Fruit fly (Drosophila melanogaster) whole organism, pupa: ENCODE data around the gene kni.

ENCODE experiments used
- CG10348 ChIP-seq: fragments of 200-800 bp; sonication (Bioruptor generic); IDR thresholded peaks from 2 replicates; pipeline ENCODE4 v1.3.6; 2022; ENCODE audit warnings: missing biosample characterization, missing genetic modification characterization
- CG12605 ChIP-seq: fragments of 200-800 bp; sonication (Bioruptor generic); IDR thresholded peaks from 2 replicates; pipeline ENCODE4 v1.3.6; 2022; ENCODE audit warnings: missing biosample characterization, missing genetic modification characterization
- CG13204 ChIP-seq: fragments of 200-800 bp; sonication (Bioruptor generic); optimal IDR thresholded peaks from 2 replicates; lab custom pipeline; 2018; ENCODE audit warnings: missing biosample characterization, mild to moderate bottlenecking, missing genetic modification characterization, moderate library complexity
- CG14655 ChIP-seq: fragments of 200-800 bp; sonication (Bioruptor generic); optimal IDR thresholded peaks from 3 replicates; lab custom pipeline; 2017; ENCODE audit warnings: mild to moderate bottlenecking, missing biosample characterization, missing genetic modification reagents, missing genetic modification characterization
- CG15710 ChIP-seq: fragments of 200-800 bp; sonication (Bioruptor generic); optimal IDR thresholded peaks from 2 replicates; lab custom pipeline; 2018; ENCODE audit warnings: missing biosample characterization, mild to moderate bottlenecking, missing genetic modification characterization, moderate library complexity
- CG17806 ChIP-seq: fragments of 200-800 bp; sonication (Bioruptor generic); optimal IDR thresholded peaks from 2 replicates; lab custom pipeline; 2018; ENCODE audit warnings: missing biosample characterization, mild to moderate bottlenecking, missing genetic modification characterization, moderate library complexity
- CG32121 ChIP-seq: fragments of 200-800 bp; sonication (Bioruptor generic); IDR thresholded peaks from 2 replicates; pipeline ENCODE4 v1.3.6; 2022; ENCODE audit warnings: missing biosample characterization, missing genetic modification characterization
- CG34367 ChIP-seq: fragments of 200-800 bp; sonication (Bioruptor generic); optimal IDR thresholded peaks from 2 replicates; lab custom pipeline; 2018; ENCODE audit warnings: missing biosample characterization, mild to moderate bottlenecking, missing genetic modification characterization
- CG4496 ChIP-seq: fragments of 200-800 bp; sonication (Bioruptor generic); IDR thresholded peaks from 3 replicates; pipeline ENCODE4 v1.3.6; 2022; ENCODE audit warnings: missing biosample characterization, missing genetic modification characterization
- CG8159 ChIP-seq: fragments of 200-800 bp; sonication (Bioruptor generic); optimal IDR thresholded peaks from 3 replicates; lab custom pipeline; 2018; ENCODE audit warnings: missing biosample characterization, mild to moderate bottlenecking, missing genetic modification characterization, moderate library complexity
- CG8301 ChIP-seq: fragments of 200-800 bp; sonication (Bioruptor generic); optimal IDR thresholded peaks from 2 replicates; lab custom pipeline; 2018; ENCODE audit warnings: missing biosample characterization, mild to moderate bottlenecking, missing genetic modification characterization
- CG9948 ChIP-seq: fragments of 200-800 bp; sonication (Bioruptor generic); optimal IDR thresholded peaks from 2 replicates; lab custom pipeline; 2018; ENCODE audit warnings: missing biosample characterization, mild to moderate bottlenecking, missing genetic modification characterization, moderate library complexity
- D1 ChIP-seq: fragments of 200-800 bp; sonication (Bioruptor generic); optimal IDR thresholded peaks from 2 replicates; lab custom pipeline; 2018; ENCODE audit warnings: missing biosample characterization, mild to moderate bottlenecking, missing genetic modification characterization, moderate library complexity
- EcR ChIP-seq: fragments of 200-800 bp; sonication (Bioruptor generic); optimal IDR thresholded peaks from 3 replicates; lab custom pipeline; 2019; ENCODE audit warnings: missing biosample characterization, missing genetic modification characterization, mild to moderate bottlenecking, moderate library complexity, missing genetic modification reagents
- Ets98B ChIP-seq: fragments of 200-800 bp; sonication (Bioruptor generic); IDR thresholded peaks from 2 replicates; pipeline ENCODE4 v1.3.6; 2022; ENCODE audit warnings: missing biosample characterization, missing genetic modification characterization
- Pif1A ChIP-seq: fragments of 200-800 bp; sonication (Bioruptor generic); optimal IDR thresholded peaks from 3 replicates; lab custom pipeline; 2016; ENCODE audit warnings: missing biosample characterization, missing genetic modification characterization
- Pif1B ChIP-seq: fragments of 200-800 bp; sonication (Bioruptor generic); optimal IDR thresholded peaks from 3 replicates; lab custom pipeline; 2016; ENCODE audit warnings: missing biosample characterization, missing genetic modification characterization
- Snoo ChIP-seq: fragments of 200-800 bp; sonication (Bioruptor generic); optimal IDR thresholded peaks from 3 replicates; lab custom pipeline; 2017; ENCODE audit warnings: missing biosample characterization, mild to moderate bottlenecking, missing genetic modification characterization, inconsistent platforms
- fd96Ca ChIP-seq: fragments of 200-800 bp; sonication (Bioruptor generic); IDR thresholded peaks from 3 replicates; pipeline ENCODE4 v1.3.6; 2022; ENCODE audit warnings: missing biosample characterization, missing genetic modification characterization
- gl ChIP-seq: fragments of 200-800 bp; sonication (Bioruptor generic); optimal IDR thresholded peaks from 2 replicates; lab custom pipeline; 2018; ENCODE audit warnings: missing biosample characterization, mild to moderate bottlenecking, missing genetic modification characterization
- rn ChIP-seq: fragments of 200-800 bp; sonication (Bioruptor generic); IDR thresholded peaks from 2 replicates; pipeline ENCODE4 v1.3.6; 2022; ENCODE audit warnings: missing biosample characterization, missing genetic modification characterization

Gene kni

DNA sequence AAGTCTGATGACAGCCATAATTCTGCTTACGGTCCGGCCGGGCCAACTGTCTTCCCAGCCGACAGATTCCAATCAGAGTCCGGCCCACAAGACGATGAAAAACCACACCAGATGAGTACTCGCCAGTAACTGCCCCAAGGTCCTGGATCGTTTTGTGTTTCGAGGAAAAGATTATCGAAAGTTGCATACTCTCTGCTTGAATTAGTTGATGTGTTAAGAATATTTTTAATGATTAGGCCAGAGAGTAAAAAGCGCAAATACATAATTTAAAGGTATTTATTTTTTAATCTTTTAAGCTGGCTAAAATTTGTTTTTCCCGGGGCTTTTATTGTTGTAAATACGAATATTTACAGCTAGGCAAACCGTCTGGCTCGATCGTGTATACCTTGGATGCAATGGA is 22.8 kb downstream of the kni start:
- TF ChIP-seq CG32121 (GFP tag; lab: Robert Waterston, UW) (no peak), Pif1A (GFP tag; lab: Kevin White, UChicago) (no peak), CG8159 (tag; lab: Kevin White, UChicago) (peak; percentile 24), rn (GFP tag; lab: Robert Waterston, UW) (no peak), Ets98B (GFP tag; lab: Robert Waterston, UW) (no peak), CG8301 (tag; lab: Kevin White, UChicago) (no peak), CG15710 (tag; lab: Kevin White, UChicago) (peak; percentile 18), CG10348 (GFP tag; lab: Robert Waterston, UW) (no peak)
- TF ChIP-seq, all 21 proteins: peak for 2

DNA sequence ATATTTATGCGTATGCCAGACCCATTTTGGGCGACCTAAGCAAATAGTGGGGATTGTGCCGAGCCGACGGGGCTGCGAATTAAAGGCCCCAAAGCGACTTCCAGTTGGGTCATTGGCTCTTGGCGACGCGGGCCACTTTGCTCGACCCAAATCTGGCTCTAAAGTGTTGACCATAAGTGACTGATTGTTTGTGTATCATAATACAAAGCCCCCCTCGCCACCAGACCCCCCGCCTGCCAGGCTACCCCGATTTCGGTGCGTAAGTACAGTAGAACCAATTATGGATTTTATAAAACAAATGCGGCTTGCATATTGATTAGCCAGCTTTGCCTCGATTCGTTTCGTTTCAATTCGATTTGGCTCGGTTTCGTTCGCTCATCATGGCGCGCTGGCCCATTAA is 23.5 kb downstream of the kni start:
- no peak for TF ChIP-seq fd96Ca
- no peak for TF ChIP-seq rn (GFP tag; lab: Robert Waterston, UW)
- TF ChIP-seq D1 (tag; lab: Kevin White, UChicago), result no peak
- TF ChIP-seq Pif1B (GFP tag; lab: Kevin White, UChicago), result no peak
- no peak for TF ChIP-seq CG15710 (tag; lab: Kevin White, UChicago)
- no peak for TF ChIP-seq gl
- no peak for TF ChIP-seq CG34367
- TF ChIP-seq CG10348 (GFP tag; lab: Robert Waterston, UW), result no peak
- no peak for TF ChIP-seq CG9948
- TF ChIP-seq CG8159 (tag; lab: Kevin White, UChicago), result no peak
- TF ChIP-seq Ets98B (GFP tag; lab: Robert Waterston, UW), result no peak
- TF ChIP-seq CG4496 (GFP tag; lab: Robert Waterston, UW), result no peak
- TF ChIP-seq CG14655 (GFP tag; lab: Kevin White, UChicago), result no peak
- TF ChIP-seq CG32121 (GFP tag; lab: Robert Waterston, UW), result no peak
- no peak for TF ChIP-seq CG17806 (tag; lab: Kevin White, UChicago)
- no peak for TF ChIP-seq CG13204 (GFP tag; lab: Kevin White, UChicago)
- no peak for TF ChIP-seq EcR (GFP tag; lab: Kevin White, UChicago)

DNA sequence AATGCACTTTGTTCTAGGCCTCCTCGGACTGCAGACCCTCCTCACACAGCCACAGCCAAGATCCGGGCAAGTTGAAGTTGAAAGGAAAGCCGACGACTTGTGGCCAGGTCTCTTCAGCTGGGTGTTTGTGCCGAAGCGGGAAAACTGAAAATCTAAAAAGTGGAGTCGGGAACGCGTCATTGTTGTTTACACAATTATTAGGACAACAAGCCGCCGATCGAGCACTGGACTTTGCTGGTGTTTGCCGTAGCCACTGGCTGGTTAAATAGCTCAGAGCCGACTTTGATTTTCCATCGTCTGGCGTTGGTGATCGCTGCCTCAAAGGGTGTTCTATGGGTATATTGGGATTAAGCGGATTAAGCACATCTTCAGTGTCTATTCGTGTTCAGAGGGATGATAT is 27.8 kb downstream of the kni start:
- TF ChIP-seq CG14655 (GFP tag; lab: Kevin White, UChicago) (peak; percentile 13), CG4496 (GFP tag; lab: Robert Waterston, UW) (no peak)

DNA sequence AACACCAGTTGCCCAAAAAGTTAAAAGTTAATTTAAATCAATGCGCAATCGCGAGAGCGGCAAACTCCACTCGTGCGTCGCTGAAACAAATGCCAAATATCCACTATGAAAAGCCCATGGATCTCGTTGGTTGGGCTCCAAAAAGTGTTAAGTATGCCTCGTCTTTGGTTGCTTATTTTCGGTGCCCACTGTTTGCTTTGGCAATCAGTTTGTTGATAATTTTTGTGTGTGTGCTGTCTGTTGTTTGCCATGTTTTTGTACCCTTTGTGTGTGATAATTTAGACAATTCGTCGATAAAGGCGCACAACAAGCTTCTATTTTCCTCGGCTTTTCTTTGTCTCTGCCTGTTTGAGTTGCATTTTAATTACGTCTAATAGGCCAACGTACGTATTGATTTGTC is 31.2 kb downstream of the kni start:
- TF ChIP-seq Pif1B (GFP tag; lab: Kevin White, UChicago), result no peak
- TF ChIP-seq Ets98B (GFP tag; lab: Robert Waterston, UW), result no peak
- no peak for TF ChIP-seq gl
- no peak for TF ChIP-seq Pif1A (GFP tag; lab: Kevin White, UChicago)
- TF ChIP-seq CG8301 (tag; lab: Kevin White, UChicago), result no peak
- TF ChIP-seq CG34367, result no peak

DNA sequence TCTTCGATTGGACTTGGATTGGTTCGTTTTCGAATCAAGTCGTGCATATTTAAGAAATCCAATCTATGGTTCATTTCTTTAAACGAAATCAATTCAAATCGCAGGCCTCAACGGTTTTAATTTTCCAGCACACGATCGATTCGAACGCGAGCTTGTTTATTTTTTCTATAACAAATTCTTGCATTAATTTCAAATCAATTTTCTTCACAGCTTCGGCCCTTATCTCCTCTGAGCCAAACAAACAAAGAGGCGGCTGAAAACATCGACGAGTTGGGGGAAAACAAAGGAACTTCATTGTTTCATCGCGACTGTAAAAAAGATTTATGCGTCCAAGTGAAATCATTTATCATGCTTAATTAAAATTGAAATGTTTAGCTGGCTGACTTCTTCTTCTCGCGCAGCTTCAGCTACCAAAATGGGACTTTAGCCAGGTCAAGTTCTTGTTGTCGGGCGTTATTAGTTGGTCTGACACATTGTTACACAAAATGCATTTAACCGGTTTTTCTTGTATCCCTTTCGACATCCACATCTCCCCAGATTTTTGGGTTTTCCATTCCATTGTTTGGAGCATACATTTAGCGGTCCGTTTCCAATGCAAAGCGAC is 33.2 kb downstream of the kni start:
- no peak for TF ChIP-seq CG10348 (GFP tag; lab: Robert Waterston, UW)
- no peak for TF ChIP-seq CG17806 (tag; lab: Kevin White, UChicago)
- no peak for TF ChIP-seq CG4496 (GFP tag; lab: Robert Waterston, UW)
- TF ChIP-seq CG34367, result no peak
- no peak for TF ChIP-seq D1 (tag; lab: Kevin White, UChicago)
- TF ChIP-seq EcR (GFP tag; lab: Kevin White, UChicago), result no peak
- no peak for TF ChIP-seq CG32121 (GFP tag; lab: Robert Waterston, UW)
- no peak for TF ChIP-seq CG15710 (tag; lab: Kevin White, UChicago)
- TF ChIP-seq CG8159 (tag; lab: Kevin White, UChicago), result no peak
- no peak for TF ChIP-seq rn (GFP tag; lab: Robert Waterston, UW)
- TF ChIP-seq CG12605 (GFP tag; lab: Robert Waterston, UW), result no peak
- TF ChIP-seq Pif1A (GFP tag; lab: Kevin White, UChicago), result no peak
- TF ChIP-seq gl, result no peak
- no peak for TF ChIP-seq CG9948
- TF ChIP-seq fd96Ca, result no peak
- TF ChIP-seq CG8301 (tag; lab: Kevin White, UChicago), result no peak
- TF ChIP-seq Snoo (tag; lab: Kevin White, UChicago), result no peak
- TF ChIP-seq CG14655 (GFP tag; lab: Kevin White, UChicago), result no peak
- no peak for TF ChIP-seq Ets98B (GFP tag; lab: Robert Waterston, UW)
- TF ChIP-seq CG13204 (GFP tag; lab: Kevin White, UChicago), result no peak

DNA sequence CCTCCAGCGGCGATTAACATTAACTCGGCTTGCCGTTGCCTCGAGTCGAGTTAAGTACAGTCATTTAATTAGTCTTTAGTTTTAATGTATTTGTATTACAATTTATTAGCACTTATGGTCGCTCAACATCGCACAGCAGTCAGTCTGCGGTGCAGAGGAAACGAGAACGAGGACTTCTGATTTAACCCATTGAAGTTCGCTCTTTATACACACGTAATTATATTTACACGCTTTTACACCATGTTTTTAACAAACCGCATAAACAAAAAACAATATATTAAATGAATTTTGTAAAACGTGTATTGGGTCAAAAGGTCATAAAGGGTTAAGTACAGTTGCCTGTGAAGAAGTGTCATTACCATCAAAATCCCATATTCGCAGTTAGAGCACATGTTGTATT is 34.0 kb downstream of the kni start:
- TF ChIP-seq CG34367, result no peak
- TF ChIP-seq CG8301 (tag; lab: Kevin White, UChicago), result no peak
- no peak for TF ChIP-seq CG9948
- TF ChIP-seq CG15710 (tag; lab: Kevin White, UChicago), result no peak
- no peak for TF ChIP-seq EcR (GFP tag; lab: Kevin White, UChicago)
- no peak for TF ChIP-seq CG4496 (GFP tag; lab: Robert Waterston, UW)
- TF ChIP-seq gl, result no peak
- TF ChIP-seq CG32121 (GFP tag; lab: Robert Waterston, UW), result no peak
- TF ChIP-seq CG12605 (GFP tag; lab: Robert Waterston, UW), result no peak
- TF ChIP-seq Snoo (tag; lab: Kevin White, UChicago), result no peak
- TF ChIP-seq Pif1B (GFP tag; lab: Kevin White, UChicago), result no peak
- TF ChIP-seq Pif1A (GFP tag; lab: Kevin White, UChicago), result no peak
- TF ChIP-seq rn (GFP tag; lab: Robert Waterston, UW), result no peak
- no peak for TF ChIP-seq Ets98B (GFP tag; lab: Robert Waterston, UW)
- no peak for TF ChIP-seq CG8159 (tag; lab: Kevin White, UChicago)
